Fruit fly (Drosophila melanogaster): ENCODE data around the gene DEF8.

Gene DEF8

DNA sequence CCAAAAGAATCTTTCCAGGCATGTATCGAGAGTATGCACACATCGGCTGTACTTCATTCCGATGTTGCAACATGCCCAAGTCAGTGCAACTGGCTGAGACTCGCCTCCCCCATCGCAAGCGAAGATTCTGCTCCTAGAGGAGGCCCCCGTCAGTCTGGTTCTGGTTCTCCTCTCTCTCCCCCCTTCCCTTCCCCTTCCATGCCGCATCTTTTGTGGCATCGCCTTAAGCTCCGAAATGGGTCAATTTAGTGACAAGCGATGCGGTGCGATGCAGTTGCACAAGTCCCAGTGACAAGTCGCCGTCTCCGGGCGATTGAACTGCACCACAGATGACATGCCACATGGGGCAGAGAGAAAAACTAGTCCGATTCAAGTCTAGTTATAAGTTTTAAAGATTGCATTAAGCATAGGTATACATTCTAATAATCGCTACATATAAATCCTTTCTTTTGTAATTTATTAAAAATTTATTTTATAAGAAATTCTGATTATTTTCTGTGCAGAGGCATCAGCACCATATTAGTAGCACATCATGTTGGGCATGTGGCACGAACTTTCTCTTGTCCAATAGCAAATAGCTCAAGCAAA lies 22.8 kb upstream of the DEF8 start (continued):
- TF ChIP-seq Sox15 (GFP tag; optimal IDR thresholded peaks at IDR 0.05): no peak
- no peak for TF ChIP-seq CG8319 (GFP tag; optimal IDR thresholded peaks at IDR 0.05)
- no peak for TF ChIP-seq CG1621 (tag; optimal IDR thresholded peaks at IDR 0.05)
- no peak for TF ChIP-seq Sox14 (GFP tag; optimal IDR thresholded peaks at IDR 0.05)
- no peak for TF ChIP-seq fd59A (GFP tag; optimal IDR thresholded peaks at IDR 0.05)
- no peak for TF ChIP-seq CG6792 (GFP tag; optimal IDR thresholded peaks at IDR 0.05)
- TF ChIP-seq svp (GFP tag): no peak
- TF ChIP-seq CG31627 (GFP tag; optimal IDR thresholded peaks at IDR 0.05): no peak
- TF ChIP-seq Ets21C (GFP tag; optimal IDR thresholded peaks at IDR 0.05): no peak
- no peak for TF ChIP-seq lz (GFP tag; optimal IDR thresholded peaks at IDR 0.05)
- no peak for TF ChIP-seq vri (GFP tag; optimal IDR thresholded peaks at IDR 0.05)
- no peak for TF ChIP-seq dsx (GFP tag; optimal IDR thresholded peaks at IDR 0.05; ENCODE audit: poor library complexity, severe bottlenecking)
- TF ChIP-seq Smox (GFP tag; optimal IDR thresholded peaks at IDR 0.05): no peak
- TF ChIP-seq CG6854 (GFP tag; optimal IDR thresholded peaks at IDR 0.05): peak; percentile 22
- peak; percentile 31 for TF ChIP-seq CG3919 (GFP tag; optimal IDR thresholded peaks at IDR 0.05)
- peak; percentile 20 for TF ChIP-seq CG3032 (tag; optimal IDR thresholded peaks at IDR 0.05)
- peak; percentile 65 for TF ChIP-seq CG8119 (GFP tag; IDR thresholded peaks at IDR 0.05)
- peak; percentile 3 to 28 for TF ChIP-seq ss (GFP tag; optimal IDR thresholded peaks at IDR 0.05)
- TF ChIP-seq Met (GFP tag; optimal IDR thresholded peaks at IDR 0.05): no peak
- TF ChIP-seq acj6 (GFP tag; optimal IDR thresholded peaks at IDR 0.05): peak; percentile 36
- peak; percentile 78 for TF ChIP-seq CG32006 (GFP tag; optimal IDR thresholded peaks at IDR 0.05)
- no peak for TF ChIP-seq Hr39 (GFP tag; optimal IDR thresholded peaks at IDR 0.05)
- peak; percentile 75 for TF ChIP-seq CG6163 (GFP tag; IDR thresholded peaks at IDR 0.05)
- peak; percentile 74 for TF ChIP-seq CG15336 (GFP tag; IDR thresholded peaks at IDR 0.05)
- TF ChIP-seq eg (GFP tag; IDR thresholded peaks at IDR 0.05): peak; percentile 73; the same call in 2 of the 3 replicates
- no peak for TF ChIP-seq Eip75B (GFP tag; optimal IDR thresholded peaks at IDR 0.05)
- TF ChIP-seq topi (GFP tag; optimal IDR thresholded peaks at IDR 0.05): no peak
- TF ChIP-seq Ets96B (tag; optimal IDR thresholded peaks at IDR 0.05): peak; percentile 1
- peak; percentile 7 for TF ChIP-seq CG10669 (GFP tag; optimal IDR thresholded peaks at IDR 0.05)
- no peak for TF ChIP-seq CG11294 (GFP tag; IDR thresholded peaks at IDR 0.05)
- no peak for TF ChIP-seq Blimp-1 (GFP tag; optimal IDR thresholded peaks at IDR 0.05)
- TF ChIP-seq Gug (GFP tag; IDR thresholded peaks at IDR 0.05): peak; percentile 20; the same call in 1 of the 2 replicates
- no peak for TF ChIP-seq fkh (GFP tag; optimal IDR thresholded peaks at IDR 0.05)

dm6 chr3L:12111081-12111958 lies 20.6 kb upstream of the DEF8 start:
- peak; percentile 77 for TF ChIP-seq Sox14 (GFP tag; optimal IDR thresholded peaks at IDR 0.05)
- peak; percentile 82 for TF ChIP-seq topi (GFP tag; optimal IDR thresholded peaks at IDR 0.05)
- peak; percentile 69 to 70 for TF ChIP-seq ss (GFP tag; optimal IDR thresholded peaks at IDR 0.05)
- peak; percentile 87 for TF ChIP-seq CG8632 (GFP tag; optimal IDR thresholded peaks at IDR 0.05)
- TF ChIP-seq Smox (GFP tag; optimal IDR thresholded peaks at IDR 0.05): peak; percentile 78
- peak; percentile 87 for TF ChIP-seq Met (GFP tag; optimal IDR thresholded peaks at IDR 0.05)
- peak; percentile 93 for TF ChIP-seq svp (GFP tag)
- TF ChIP-seq CG16779 (tag; optimal IDR thresholded peaks at IDR 0.05): peak; percentile 13
- peak; percentile 72 for TF ChIP-seq CG15336 (GFP tag; IDR thresholded peaks at IDR 0.05)
- peak; percentile 57 for TF ChIP-seq pdm3 (GFP tag; optimal IDR thresholded peaks at IDR 0.05)
- TF ChIP-seq Hr4 (GFP tag; optimal IDR thresholded peaks at IDR 0.05): peak; percentile 35
- TF ChIP-seq acj6 (GFP tag; optimal IDR thresholded peaks at IDR 0.05): peak; percentile 83
- peak; percentile 65 for TF ChIP-seq CG6792 (GFP tag; optimal IDR thresholded peaks at IDR 0.05)
- peak; percentile 81 for TF ChIP-seq CG31627 (GFP tag; optimal IDR thresholded peaks at IDR 0.05)
- peak; percentile 26 for TF ChIP-seq fd59A (GFP tag; optimal IDR thresholded peaks at IDR 0.05)
- TF ChIP-seq spab (GFP tag; optimal IDR thresholded peaks at IDR 0.05): peak; percentile 63
- peak; percentile 70 for TF ChIP-seq eg (GFP tag; IDR thresholded peaks at IDR 0.05)
- peak; percentile 54 for TF ChIP-seq CG4318 (GFP tag; optimal IDR thresholded peaks at IDR 0.05)
- peak; percentile 45 for TF ChIP-seq Lpt (GFP tag; optimal IDR thresholded peaks at IDR 0.05)
- peak; percentile 7 for TF ChIP-seq fkh (GFP tag; optimal IDR thresholded peaks at IDR 0.05)
- no peak for TF ChIP-seq fd85E (GFP tag; optimal IDR thresholded peaks at IDR 0.05)
- peak; percentile 84 for TF ChIP-seq esn (GFP tag; optimal IDR thresholded peaks at IDR 0.05)
- peak; percentile 47 for TF ChIP-seq CG11902 (GFP tag; optimal IDR thresholded peaks at IDR 0.05)
- TF ChIP-seq achi (GFP tag; optimal IDR thresholded peaks at IDR 0.05): peak; percentile 80
- TF ChIP-seq CG8319 (GFP tag; optimal IDR thresholded peaks at IDR 0.05): peak; percentile 60
- peak; percentile 58 for TF ChIP-seq CG7368 (GFP tag; optimal IDR thresholded peaks at IDR 0.05)
- TF ChIP-seq Sox102F (GFP tag; optimal IDR thresholded peaks at IDR 0.05): peak; percentile 72
- peak; percentile 62 for TF ChIP-seq CG9139 (GFP tag; optimal IDR thresholded peaks at IDR 0.05)

All from whole organism, prepupa.